Worm (Caenorhabditis elegans) whole organism, L2 larva: Measurements from ENCODE around the gene nlp-26.

ENCODE experiments used
- C34F6.9 ChIP-seq: fragments of 150-350 bp; optimal IDR thresholded peaks from 2 replicates; lab custom pipeline; 2014; ENCODE audit warnings: missing biosample characterization, missing genetic modification characterization
- F13H6.1 ChIP-seq: sonication (generic microtip); optimal IDR thresholded peaks from 2 replicates; lab custom pipeline; 2016; ENCODE audit warnings: missing genetic modification characterization, missing compliant biosample characterization
- ZK546.5 ChIP-seq: sonication (generic microtip); optimal IDR thresholded peaks from 2 replicates; lab custom pipeline; 2017; ENCODE audit warnings: missing biosample characterization, missing genetic modification characterization
- alr-1 ChIP-seq: fragments of 150-350 bp; optimal IDR thresholded peaks from 2 replicates; lab custom pipeline; 2014; ENCODE audit warnings: missing biosample characterization, missing genetic modification characterization
- aly-2 ChIP-seq: fragments of 150-350 bp; optimal IDR thresholded peaks from 2 replicates; lab custom pipeline; 2014; ENCODE audit warnings: missing biosample characterization, missing genetic modification characterization
- ceh-16 ChIP-seq: fragments of 150-350 bp; optimal IDR thresholded peaks from 2 replicates; lab custom pipeline; 2014; ENCODE audit warnings: missing biosample characterization, missing genetic modification characterization
- ceh-82 ChIP-seq: fragments of 150-350 bp; optimal IDR thresholded peaks from 2 replicates; lab custom pipeline; 2014; ENCODE audit warnings: missing biosample characterization, missing genetic modification characterization
- crh-2 ChIP-seq: sonication (generic microtip); optimal IDR thresholded peaks from 2 replicates; lab custom pipeline; 2017; ENCODE audit warnings: missing biosample characterization, missing genetic modification characterization
- dmd-4 ChIP-seq: sonication (generic microtip); optimal IDR thresholded peaks from 2 replicates; lab custom pipeline; 2017; ENCODE audit warnings: missing biosample characterization, missing genetic modification characterization
- egl-27 ChIP-seq: sonication (generic microtip); optimal IDR thresholded peaks from 3 replicates; lab custom pipeline; 2017; ENCODE audit warnings: missing biosample characterization, missing genetic modification reagents, missing genetic modification characterization
- elt-1 ChIP-seq: fragments of 150-350 bp; optimal IDR thresholded peaks from 2 replicates; lab custom pipeline; 2014; ENCODE audit warnings: missing biosample characterization, missing genetic modification characterization
- elt-3 ChIP-seq: sonication (generic microtip); optimal IDR thresholded peaks from 2 replicates; lab custom pipeline; 2017; ENCODE audit warnings: missing biosample characterization, missing genetic modification characterization
- gmeb-1 ChIP-seq: fragments of 150-350 bp; optimal IDR thresholded peaks from 2 replicates; lab custom pipeline; 2014; ENCODE audit warnings: missing biosample characterization, missing genetic modification characterization
- lin-11 ChIP-seq: fragments of 150-350 bp; sonication (generic microtip); optimal IDR thresholded peaks from 2 replicates; lab custom pipeline; 2014; ENCODE audit warnings: missing biosample characterization, missing genetic modification characterization, inconsistent platforms, mixed read lengths
- lin-13 ChIP-seq: fragments of 150-350 bp; optimal IDR thresholded peaks from 2 replicates; lab custom pipeline; 2014; ENCODE audit warnings: missing biosample characterization, missing genetic modification reagents, missing genetic modification characterization
- lin-39 ChIP-seq: fragments of 150-350 bp; optimal IDR thresholded peaks from 2 replicates; lab custom pipeline; 2014; ENCODE audit warnings: missing biosample characterization, missing genetic modification reagents, missing genetic modification characterization
- lsy-2 ChIP-seq, 2 experiments: fragments of 150-350 bp in 1 of 2; sonication (generic microtip) in 1 of 2; optimal IDR thresholded peaks; 2 replicates each; lab custom pipeline; 2014 to 2017; ENCODE audit warnings: missing biosample characterization in 2 of 2, missing genetic modification characterization in 2 of 2
- mab-5 ChIP-seq: fragments of 150-350 bp; optimal IDR thresholded peaks from 2 replicates; lab custom pipeline; 2014; ENCODE audit warnings: missing biosample characterization, missing genetic modification characterization
- mbf-1 ChIP-seq: sonication (generic microtip); optimal IDR thresholded peaks from 2 replicates; lab custom pipeline; 2017; ENCODE audit warnings: missing biosample characterization, missing genetic modification characterization
- mdl-1 ChIP-seq, 2 experiments: fragments of 150-350 bp in 1 of 2; sonication (generic microtip) in 1 of 2; optimal IDR thresholded peaks; 2 replicates each; lab custom pipeline; 2017; ENCODE audit warnings: missing biosample characterization in 2 of 2, missing genetic modification characterization in 2 of 2
- nhr-10 ChIP-seq: sonication (generic microtip); optimal IDR thresholded peaks from 2 replicates; lab custom pipeline; 2017; ENCODE audit warnings: missing biosample characterization, missing genetic modification characterization
- nhr-11 ChIP-seq: fragments of 150-350 bp; optimal IDR thresholded peaks from 2 replicates; lab custom pipeline; 2014; ENCODE audit warnings: missing biosample characterization, missing genetic modification characterization
- nhr-12 ChIP-seq: fragments of 150-350 bp; optimal IDR thresholded peaks from 2 replicates; lab custom pipeline; 2014; ENCODE audit warnings: missing biosample characterization, missing genetic modification characterization
- nhr-21 ChIP-seq: fragments of 150-350 bp; optimal IDR thresholded peaks from 2 replicates; lab custom pipeline; 2014; ENCODE audit warnings: missing biosample characterization, missing genetic modification characterization
- nhr-23 ChIP-seq: fragments of 150-350 bp; optimal IDR thresholded peaks from 2 replicates; lab custom pipeline; 2014; ENCODE audit warnings: missing biosample characterization, missing genetic modification reagents, missing genetic modification characterization
- nhr-237 ChIP-seq: fragments of 150-350 bp; optimal IDR thresholded peaks from 2 replicates; lab custom pipeline; 2014; ENCODE audit warnings: missing biosample characterization, missing genetic modification characterization
- nhr-25 ChIP-seq: fragments of 150-350 bp; sonication (generic microtip); optimal IDR thresholded peaks from 3 replicates; lab custom pipeline; 2014; ENCODE audit warnings: missing biosample characterization, missing genetic modification characterization
- nhr-6 ChIP-seq: fragments of 150-350 bp; optimal IDR thresholded peaks from 2 replicates; lab custom pipeline; 2014; ENCODE audit warnings: missing biosample characterization, missing genetic modification characterization
- nhr-77 ChIP-seq: fragments of 150-350 bp; optimal IDR thresholded peaks from 2 replicates; lab custom pipeline; 2014; ENCODE audit warnings: missing biosample characterization, missing genetic modification characterization
- peb-1 ChIP-seq: fragments of 150-350 bp; optimal IDR thresholded peaks from 2 replicates; lab custom pipeline; 2014; ENCODE audit warnings: missing biosample characterization, missing genetic modification characterization
- sem-4 ChIP-seq: fragments of 150-350 bp; optimal IDR thresholded peaks from 2 replicates; lab custom pipeline; 2014; ENCODE audit warnings: missing biosample characterization, missing genetic modification reagents, missing genetic modification characterization
- skn-1 ChIP-seq: sonication (generic microtip); optimal IDR thresholded peaks from 2 replicates; lab custom pipeline; 2017; ENCODE audit warnings: missing biosample characterization, missing genetic modification characterization
- sma-3 ChIP-seq: sonication (generic microtip); optimal IDR thresholded peaks from 2 replicates; lab custom pipeline; 2016; ENCODE audit warnings: missing genetic modification reagents, missing genetic modification characterization, missing compliant biosample characterization
- sma-9 ChIP-seq, 2 experiments: fragments of 150-350 bp in 1 of 2; sonication (generic microtip) in 1 of 2; optimal IDR thresholded peaks; 2 replicates each; lab custom pipeline; 2014 to 2016; ENCODE audit warnings: missing genetic modification characterization in 2 of 2, mild to moderate bottlenecking in 1 of 2, missing biosample characterization in 1 of 2, missing compliant biosample characterization in 1 of 2, missing genetic modification reagents in 1 of 2, moderate library complexity in 1 of 2
- snpc-4 ChIP-seq: fragments of 150-350 bp; optimal IDR thresholded peaks from 2 replicates; lab custom pipeline; 2014; ENCODE audit warnings: missing biosample characterization, missing genetic modification characterization
- unc-62 ChIP-seq: fragments of 150-350 bp; optimal IDR thresholded peaks from 2 replicates; lab custom pipeline; 2014; ENCODE audit warnings: missing biosample characterization, missing genetic modification reagents, missing genetic modification characterization
- zag-1 ChIP-seq: fragments of 150-350 bp; optimal IDR thresholded peaks from 2 replicates; lab custom pipeline; 2014; ENCODE audit warnings: missing biosample characterization, missing genetic modification characterization
- ztf-1 ChIP-seq: fragments of 200-800 bp; sonication (Bioruptor generic); conservative IDR thresholded peaks from 2 replicates; pipeline ENCODE4 v1.3.6; 2022; ENCODE audit warnings: missing genetic modification characterization, missing compliant biosample characterization
- ztf-11 ChIP-seq: sonication (generic microtip); optimal IDR thresholded peaks from 2 replicates; lab custom pipeline; 2017; ENCODE audit warnings: missing biosample characterization, missing genetic modification characterization

nlp-26 gene

DNA sequence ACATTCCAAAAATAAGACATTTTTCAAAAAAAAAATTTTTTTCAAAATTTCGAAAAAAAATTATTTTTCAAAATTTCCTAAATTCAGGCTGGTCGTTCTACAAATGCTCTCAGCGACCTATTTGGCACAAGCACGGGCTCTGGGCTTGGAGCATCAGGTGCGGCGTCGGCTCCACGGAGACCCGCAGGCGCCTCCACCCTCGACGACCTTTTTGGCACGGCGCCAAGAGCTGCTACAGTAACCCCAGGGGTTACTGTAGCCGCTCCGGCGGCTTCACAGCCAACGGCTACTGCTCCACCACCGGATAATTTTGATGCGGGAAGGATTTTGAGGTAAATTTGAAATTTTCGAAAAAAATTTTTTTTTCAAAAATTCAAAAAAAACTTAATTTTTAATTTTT is 12.5 kb downstream of the nlp-26 start:
- TF ChIP-seq unc-62 (GFP tag; lab: Kevin White, UChicago) (no peak), ztf-1 (GFP tag; lab: Robert Waterston, UW) (no peak), dmd-4 (tag; lab: Kevin White, UChicago) (no peak), zag-1 (tag; lab: Kevin White, UChicago) (no peak), alr-1 (no peak), ztf-11 (tag; lab: Kevin White, UChicago) (no peak), lin-39 (tag; lab: Kevin White, UChicago) (no peak), F13H6.1 (tag; lab: Kevin White, UChicago) (no peak), peb-1 (tag; lab: Kevin White, UChicago) (no peak), nhr-77 (tag; lab: Kevin White, UChicago) (no peak), ceh-16 (no peak), lsy-2 (tag; optimal IDR thresholded peaks at IDR 0.05; lab: Kevin White, UChicago) (no peak)

ce11 chrV:19629544-19629943 is 16.3 kb downstream of the nlp-26 start:
- TF ChIP-seq C34F6.9 (tag; lab: Kevin White, UChicago) (no peak), mab-5 (no peak), skn-1 (tag; lab: Kevin White, UChicago) (no peak), lsy-2 (tag; optimal IDR thresholded peaks at IDR 0.05; lab: Kevin White, UChicago) (no peak), alr-1 (no peak), nhr-6 (tag; lab: Kevin White, UChicago) (no peak), snpc-4 (no peak), sma-9 (GFP tag; optimal IDR thresholded peaks at IDR 0.05; lab: Kevin White, UChicago) (no peak), sma-9 (tag; optimal IDR thresholded peaks at IDR 0.05; lab: Kevin White, UChicago) (no peak), crh-2 (no peak), nhr-23 (no peak), dmd-4 (tag; lab: Kevin White, UChicago) (no peak), nhr-11 (tag; lab: Kevin White, UChicago) (no peak), zag-1 (tag; lab: Kevin White, UChicago) (no peak), elt-3 (tag; lab: Kevin White, UChicago) (no peak), nhr-21 (no peak), mdl-1 (tag; optimal IDR thresholded peaks at IDR 0.05; lab: Kevin White, UChicago) (no peak), unc-62 (GFP tag; lab: Kevin White, UChicago) (no peak), mbf-1 (tag; lab: Kevin White, UChicago) (no peak)
- TF ChIP-seq, all 48 proteins: peak for 0

DNA sequence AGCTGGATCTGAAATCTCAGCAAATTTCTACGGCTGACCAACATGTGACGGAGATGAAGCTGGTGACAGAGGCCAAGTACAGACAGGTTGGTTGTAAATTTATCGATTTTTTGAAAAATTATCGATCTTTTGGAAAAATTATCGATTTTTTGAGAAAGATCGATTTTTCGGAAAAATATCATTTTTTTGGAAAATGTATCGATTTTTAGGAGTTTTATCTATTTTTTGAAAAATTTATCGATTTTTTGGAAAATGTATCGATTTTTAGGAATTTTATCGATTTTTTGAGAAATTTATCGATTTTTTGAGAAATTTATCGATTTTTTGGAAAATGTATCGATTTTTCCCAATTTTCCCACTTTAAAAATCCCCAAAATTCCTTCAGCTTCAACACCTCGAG is 16.7 kb downstream of the nlp-26 start:
- TF ChIP-seq lsy-2 (tag; optimal IDR thresholded peaks at IDR 0.05; lab: Kevin White, UChicago) (no peak), lin-13 (GFP tag; lab: Kevin White, UChicago) (no peak), peb-1 (tag; lab: Kevin White, UChicago) (no peak), egl-27 (tag; lab: Kevin White, UChicago) (no peak), lin-39 (tag; lab: Kevin White, UChicago) (no peak), elt-3 (tag; lab: Kevin White, UChicago) (no peak), elt-1 (tag; lab: Kevin White, UChicago) (no peak), nhr-10 (tag; lab: Kevin White, UChicago) (no peak), ZK546.5 (tag; lab: Kevin White, UChicago) (no peak)
- TF ChIP-seq, all 48 proteins: peak for 0

- no peak for TF ChIP-seq nhr-23
- no peak for TF ChIP-seq nhr-237 (tag; lab: Kevin White, UChicago)
- no peak for TF ChIP-seq nhr-12 (tag; lab: Kevin White, UChicago)
- no peak for TF ChIP-seq aly-2
- TF ChIP-seq ZK546.5 (tag; lab: Kevin White, UChicago) = no peak
- TF ChIP-seq ceh-82 (tag; lab: Kevin White, UChicago) = no peak
- TF ChIP-seq nhr-11 (tag; lab: Kevin White, UChicago) = no peak
- TF ChIP-seq mdl-1 (tag; optimal IDR thresholded peaks at IDR 0.05; lab: Kevin White, UChicago) = no peak
- TF ChIP-seq dmd-4 (tag; lab: Kevin White, UChicago) = no peak
Measured at ce11 chrV:19630569-19630968, 17.3 kb downstream of the nlp-26 start.

DNA sequence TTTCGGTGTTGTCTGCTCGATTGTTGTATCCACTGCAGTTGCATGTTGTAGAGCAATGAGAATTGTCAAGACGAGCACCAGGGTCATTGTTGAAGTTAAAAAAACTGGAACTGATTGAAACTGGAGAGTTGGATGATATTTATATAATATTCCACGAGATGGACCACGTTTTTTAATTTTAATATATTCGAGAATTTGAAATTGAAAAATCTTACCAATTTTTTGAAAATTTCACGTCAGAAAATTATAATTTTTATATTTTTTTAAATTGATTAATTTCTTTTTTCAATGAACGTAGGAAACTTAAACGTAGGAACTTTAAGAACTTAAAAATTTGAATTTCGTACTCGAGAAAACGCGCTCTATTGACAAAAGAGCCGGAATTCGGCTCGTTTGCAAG is 19.3 kb downstream of the nlp-26 start, which contains the start of gene Y43F8C.5:
TSS of gene Y43F8C.5 (minus strand) at position 101 of the 400 bp plus-strand sequence.
- TF ChIP-seq lin-11 (no peak), sma-3 (GFP tag; lab: Kevin White, UChicago) (no peak), aly-2 (no peak), nhr-25 (no peak), sma-9 (GFP tag; optimal IDR thresholded peaks at IDR 0.05; lab: Kevin White, UChicago) (no peak), sma-9 (tag; optimal IDR thresholded peaks at IDR 0.05; lab: Kevin White, UChicago) (no peak), gmeb-1 (tag; lab: Kevin White, UChicago) (no peak), mab-5 (no peak), nhr-11 (tag; lab: Kevin White, UChicago) (no peak), zag-1 (tag; lab: Kevin White, UChicago) (no peak), sem-4 (no peak)
